Fruit fly (Drosophila melanogaster) whole organism, prepupa: ENCODE measurements around the gene galene.
A peak's percentile ranks its signal among the peaks of the same experiment; 100 is the strongest.

Experiments
- CG10631 ChIP-seq: fragments of 200-800 bp; sonication (Bioruptor generic); optimal IDR thresholded peaks from 2 replicates; lab custom pipeline; 2016; ENCODE audit warnings: missing biosample characterization, missing genetic modification characterization
- CG10669 ChIP-seq: fragments of 200-800 bp; sonication (Bioruptor generic); optimal IDR thresholded peaks from 3 replicates; lab custom pipeline; 2018; ENCODE audit warnings: missing biosample characterization, mild to moderate bottlenecking, missing genetic modification characterization, moderate library complexity
- CG11294 ChIP-seq: fragments of 200-800 bp; sonication (Bioruptor generic); IDR thresholded peaks from 2 replicates; pipeline ENCODE4 v1.3.6; 2022; ENCODE audit warnings: missing biosample characterization, missing genetic modification characterization
- CG11762 ChIP-seq: fragments of 200-800 bp; sonication (Bioruptor generic); optimal IDR thresholded peaks from 3 replicates; lab custom pipeline; 2016; ENCODE audit warnings: missing biosample characterization, missing genetic modification characterization; ENCODE audit not compliant: insufficient read depth
- CG11902 ChIP-seq: fragments of 200-800 bp; sonication (Bioruptor generic); optimal IDR thresholded peaks from 3 replicates; lab custom pipeline; 2016; ENCODE audit warnings: missing biosample characterization, missing genetic modification characterization
- CG15336 ChIP-seq: fragments of 200-800 bp; sonication (Bioruptor generic); IDR thresholded peaks from 2 replicates; pipeline ENCODE4 v1.3.6; 2022; ENCODE audit warnings: missing biosample characterization, missing genetic modification characterization
- CG1621 ChIP-seq: fragments of 200-800 bp; sonication (Bioruptor generic); optimal IDR thresholded peaks from 3 replicates; lab custom pipeline; 2018; ENCODE audit warnings: missing biosample characterization, mild to moderate bottlenecking, missing genetic modification characterization
- CG16779 ChIP-seq: fragments of 200-800 bp; sonication (Bioruptor generic); optimal IDR thresholded peaks from 3 replicates; lab custom pipeline; 2017; ENCODE audit warnings: missing biosample characterization, mild to moderate bottlenecking, missing genetic modification characterization
- CG31627 ChIP-seq: fragments of 200-800 bp; sonication (Bioruptor generic); optimal IDR thresholded peaks from 3 replicates; lab custom pipeline; 2016; ENCODE audit warnings: missing biosample characterization, missing genetic modification characterization
- CG32006 ChIP-seq: fragments of 200-800 bp; sonication (Bioruptor generic); optimal IDR thresholded peaks from 3 replicates; lab custom pipeline; 2017; ENCODE audit warnings: missing biosample characterization, mild to moderate bottlenecking, missing genetic modification characterization
- CG6276 ChIP-seq: fragments of 200-800 bp; sonication (Bioruptor generic); optimal IDR thresholded peaks from 2 replicates; lab custom pipeline; 2017; ENCODE audit warnings: missing biosample characterization, mild to moderate bottlenecking, missing genetic modification characterization
- CG6792 ChIP-seq: fragments of 200-800 bp; sonication (Bioruptor generic); optimal IDR thresholded peaks from 3 replicates; lab custom pipeline; 2016; ENCODE audit warnings: missing biosample characterization, missing genetic modification characterization
- CG6808 ChIP-seq: fragments of 200-800 bp; sonication (Bioruptor generic); optimal IDR thresholded peaks from 3 replicates; lab custom pipeline; 2017; ENCODE audit warnings: missing biosample characterization, missing genetic modification characterization, mild to moderate bottlenecking, moderate library complexity, missing genetic modification reagents
- CG6854 ChIP-seq: fragments of 200-800 bp; sonication (Bioruptor generic); optimal IDR thresholded peaks from 2 replicates; lab custom pipeline; 2017; ENCODE audit warnings: missing biosample characterization, mild to moderate bottlenecking, missing genetic modification characterization
- CG7368 ChIP-seq: fragments of 200-800 bp; sonication (Bioruptor generic); optimal IDR thresholded peaks from 3 replicates; lab custom pipeline; 2016; ENCODE audit warnings: missing biosample characterization, missing genetic modification characterization
- CG8319 ChIP-seq: fragments of 200-800 bp; sonication (Bioruptor generic); optimal IDR thresholded peaks from 3 replicates; lab custom pipeline; 2016; ENCODE audit warnings: missing biosample characterization, missing genetic modification characterization
- CG8632 ChIP-seq: fragments of 200-800 bp; sonication (Bioruptor generic); optimal IDR thresholded peaks from 3 replicates; lab custom pipeline; 2016; ENCODE audit warnings: missing biosample characterization, missing genetic modification characterization
- Eip75B ChIP-seq: fragments of 200-800 bp; sonication (Bioruptor generic); optimal IDR thresholded peaks from 3 replicates; lab custom pipeline; 2016; ENCODE audit warnings: missing biosample characterization, missing genetic modification characterization
- Eip78C ChIP-seq: fragments of 200-800 bp; sonication (Bioruptor generic); peaks from one replicate; lab custom pipeline; 2016; ENCODE audit warnings: missing biosample characterization, missing genetic modification characterization
- Eip93F ChIP-seq: fragments of 200-800 bp; sonication (Bioruptor generic); optimal IDR thresholded peaks from 2 replicates; lab custom pipeline; 2016; ENCODE audit warnings: missing biosample characterization, mild to moderate bottlenecking, missing genetic modification characterization
- Ets21C ChIP-seq: fragments of 200-800 bp; sonication (Bioruptor generic); optimal IDR thresholded peaks from 3 replicates; lab custom pipeline; 2016; ENCODE audit warnings: missing biosample characterization, missing genetic modification characterization
- Gug ChIP-seq: fragments of 200-800 bp; sonication (Bioruptor generic); IDR thresholded peaks from 2 replicates; pipeline ENCODE4 v1.3.6; 2022; ENCODE audit warnings: missing biosample characterization, missing genetic modification characterization
- Hr39 ChIP-seq: fragments of 200-800 bp; sonication (Bioruptor generic); optimal IDR thresholded peaks from 2 replicates; lab custom pipeline; 2016; ENCODE audit warnings: missing biosample characterization, missing genetic modification characterization
- Hr4 ChIP-seq: fragments of 200-800 bp; sonication (Bioruptor generic); optimal IDR thresholded peaks from 3 replicates; lab custom pipeline; 2016; ENCODE audit warnings: missing biosample characterization, missing genetic modification characterization
- Lpt ChIP-seq: fragments of 200-800 bp; sonication (Bioruptor generic); optimal IDR thresholded peaks from 3 replicates; lab custom pipeline; 2016; ENCODE audit warnings: missing biosample characterization, missing genetic modification characterization
- Met ChIP-seq: fragments of 200-800 bp; sonication (Bioruptor generic); optimal IDR thresholded peaks from 3 replicates; lab custom pipeline; 2016; ENCODE audit warnings: missing biosample characterization, missing genetic modification characterization
- OdsH ChIP-seq: fragments of 200-800 bp; sonication (Bioruptor generic); optimal IDR thresholded peaks from 3 replicates; lab custom pipeline; 2016; ENCODE audit warnings: missing biosample characterization, missing genetic modification characterization
- Smox ChIP-seq: fragments of 200-800 bp; sonication (Bioruptor generic); optimal IDR thresholded peaks from 3 replicates; lab custom pipeline; 2016; ENCODE audit warnings: missing biosample characterization, missing genetic modification characterization
- Sox102F ChIP-seq: fragments of 200-800 bp; sonication (Bioruptor generic); optimal IDR thresholded peaks from 2 replicates; lab custom pipeline; 2016; ENCODE audit warnings: missing biosample characterization, mild to moderate bottlenecking, missing genetic modification characterization
- Sox15 ChIP-seq: fragments of 200-800 bp; sonication (Bioruptor generic); optimal IDR thresholded peaks from 3 replicates; lab custom pipeline; 2016; ENCODE audit warnings: missing biosample characterization, missing genetic modification characterization
- achi ChIP-seq: fragments of 200-800 bp; sonication (Bioruptor generic); optimal IDR thresholded peaks from 3 replicates; lab custom pipeline; 2016; ENCODE audit warnings: missing biosample characterization, missing genetic modification characterization
- acj6 ChIP-seq: fragments of 200-800 bp; sonication (Bioruptor generic); optimal IDR thresholded peaks from 3 replicates; lab custom pipeline; 2016; ENCODE audit warnings: missing biosample characterization, missing genetic modification characterization
- cyc ChIP-seq: fragments of 200-800 bp; sonication (Bioruptor generic); optimal IDR thresholded peaks from 3 replicates; lab custom pipeline; 2016; ENCODE audit warnings: missing biosample characterization, missing genetic modification characterization
- dac ChIP-seq: fragments of 200-800 bp; sonication (Bioruptor generic); optimal IDR thresholded peaks from 2 replicates; lab custom pipeline; 2017; ENCODE audit warnings: missing biosample characterization, mild to moderate bottlenecking, missing genetic modification characterization
- dsx ChIP-seq: fragments of 200-800 bp; optimal IDR thresholded peaks from 3 replicates; lab custom pipeline; 2019; ENCODE audit warnings: missing biosample characterization, mild to moderate bottlenecking, missing genetic modification characterization, moderate library complexity; ENCODE audit not compliant: poor library complexity, severe bottlenecking
- eg ChIP-seq: fragments of 200-800 bp; sonication (Bioruptor generic); IDR thresholded peaks from 3 replicates; pipeline ENCODE4 v1.3.6; 2022; ENCODE audit warnings: missing biosample characterization, missing genetic modification characterization
- esn ChIP-seq: fragments of 200-800 bp; sonication (Bioruptor generic); optimal IDR thresholded peaks from 2 replicates; lab custom pipeline; 2016; ENCODE audit warnings: missing biosample characterization, mild to moderate bottlenecking, missing genetic modification characterization, moderate library complexity
- fd59A ChIP-seq: fragments of 200-800 bp; sonication (Bioruptor generic); optimal IDR thresholded peaks from 2 replicates; lab custom pipeline; 2017; ENCODE audit warnings: missing biosample characterization, mild to moderate bottlenecking, missing genetic modification characterization, missing genetic modification reagents
- fkh ChIP-seq: fragments of 200-800 bp; sonication (Bioruptor generic); optimal IDR thresholded peaks from 3 replicates; lab custom pipeline; 2017; ENCODE audit warnings: missing biosample characterization, mild to moderate bottlenecking, missing genetic modification characterization, moderate library complexity
- net ChIP-seq: fragments of 200-800 bp; sonication (Bioruptor generic); optimal IDR thresholded peaks from 3 replicates; lab custom pipeline; 2016; ENCODE audit warnings: missing biosample characterization, missing genetic modification characterization
- pdm3 ChIP-seq: fragments of 200-800 bp; sonication (Bioruptor generic); optimal IDR thresholded peaks from 3 replicates; lab custom pipeline; 2016; ENCODE audit warnings: missing biosample characterization, missing genetic modification characterization
- salr ChIP-seq, 2 experiments: fragments of 200-800 bp; sonication (Bioruptor generic); optimal IDR thresholded peaks; 3 replicates each; lab custom pipeline; 2016 to 2018; ENCODE audit warnings: missing biosample characterization in 2 of 2, missing genetic modification characterization in 2 of 2, mild to moderate bottlenecking in 1 of 2
- spab ChIP-seq: fragments of 200-800 bp; sonication (Bioruptor generic); optimal IDR thresholded peaks from 2 replicates; lab custom pipeline; 2017; ENCODE audit warnings: missing biosample characterization, mild to moderate bottlenecking, missing genetic modification characterization, missing genetic modification reagents
- ss ChIP-seq, 2 experiments: fragments of 200-800 bp; sonication (Bioruptor generic); optimal IDR thresholded peaks; 2 replicates in 1 of 2; 3 replicates in 1 of 2; lab custom pipeline; 2017 to 2018; ENCODE audit warnings: mild to moderate bottlenecking in 2 of 2, missing biosample characterization in 2 of 2, missing genetic modification characterization in 2 of 2, moderate library complexity in 1 of 2
- svp ChIP-seq: fragments of 200-800 bp; sonication (Bioruptor generic); peaks from one replicate; lab custom pipeline; 2016; ENCODE audit warnings: missing biosample characterization, missing genetic modification characterization
- topi ChIP-seq: fragments of 200-800 bp; sonication (Bioruptor generic); optimal IDR thresholded peaks from 3 replicates; lab custom pipeline; 2016; ENCODE audit warnings: missing biosample characterization, missing genetic modification characterization

The galene gene

DNA sequence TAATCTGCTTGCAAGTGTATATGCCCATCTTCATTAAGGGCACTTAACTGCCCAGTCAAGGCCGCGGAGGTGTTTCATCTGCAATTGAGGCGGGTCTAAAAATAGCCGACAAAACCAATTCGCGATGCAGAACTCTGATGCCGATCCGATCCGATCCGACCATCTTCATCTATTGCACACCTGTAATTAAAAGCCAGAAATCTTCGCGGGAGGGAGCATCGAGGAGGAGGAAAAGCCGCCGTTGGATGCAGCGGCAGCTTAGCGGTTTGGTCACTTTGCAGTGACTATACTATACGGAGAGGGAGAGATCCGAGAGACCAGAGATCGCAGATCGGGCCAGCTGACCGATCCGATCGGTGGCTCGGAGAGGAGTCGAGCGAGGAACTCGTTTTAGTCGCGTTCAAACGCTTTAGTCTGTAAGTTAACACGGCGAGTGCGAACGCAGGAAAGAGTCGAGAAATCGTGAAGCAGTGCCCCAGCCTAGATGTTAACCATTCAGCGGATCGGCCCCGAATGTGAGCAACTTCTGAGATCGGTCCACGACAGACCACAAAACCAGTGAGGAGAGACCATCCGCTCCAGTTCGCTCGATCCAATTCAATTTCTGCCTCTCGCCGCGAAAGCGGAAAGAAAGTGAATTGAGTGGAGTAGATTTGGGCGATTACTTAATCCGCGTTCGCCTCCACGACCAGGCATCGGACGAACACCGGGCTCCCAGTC is 20.7 kb downstream of the galene start, which contains the start of gene tfc (continued):
- TF ChIP-seq fkh (no peak), CG31627 (GFP tag; lab: Kevin White, UChicago) (no peak), Eip93F (GFP tag; lab: Kevin White, UChicago) (no peak), cyc (GFP tag; lab: Kevin White, UChicago) (no peak), CG6854 (GFP tag; lab: Kevin White, UChicago) (peak; percentile 64), Eip75B (GFP tag; lab: Kevin White, UChicago) (no peak), Hr4 (GFP tag; lab: Kevin White, UChicago) (no peak), Ets21C (no peak), CG8319 (GFP tag; lab: Kevin White, UChicago) (no peak)

DNA sequence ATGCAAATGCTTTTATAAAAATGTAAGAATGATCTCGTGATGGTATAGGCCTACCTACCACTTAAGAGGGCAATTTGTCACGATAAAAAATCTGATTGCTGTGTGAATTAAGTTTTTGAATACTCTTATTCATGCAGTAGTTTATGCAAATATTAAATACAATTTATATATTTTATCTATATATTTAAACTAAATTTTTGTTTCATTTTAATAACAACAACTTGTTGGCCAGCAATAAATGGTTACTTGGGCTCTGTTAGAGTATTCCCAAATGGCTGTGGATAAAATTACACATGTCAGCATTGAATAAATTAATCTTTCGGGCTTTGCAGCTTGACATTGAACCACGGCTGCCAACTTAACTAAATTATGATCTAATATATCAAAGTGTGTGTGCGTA is 23.0 kb downstream of the galene start:
- TF ChIP-seq acj6 (GFP tag; lab: Kevin White, UChicago) (no peak), Eip78C (no peak), Met (no peak), Sox102F (GFP tag; lab: Kevin White, UChicago) (no peak), CG6276 (GFP tag; lab: Kevin White, UChicago) (no peak), esn (GFP tag; lab: Kevin White, UChicago) (no peak), Smox (GFP tag; lab: Kevin White, UChicago) (no peak), CG7368 (no peak), topi (GFP tag; lab: Kevin White, UChicago) (no peak), Ets21C (no peak), Gug (GFP tag; lab: Robert Waterston, UW) (no peak), CG11762 (GFP tag; lab: Kevin White, UChicago) (no peak), OdsH (no peak), cyc (GFP tag; lab: Kevin White, UChicago) (no peak), CG6854 (GFP tag; lab: Kevin White, UChicago) (no peak), CG1621 (no peak), salr (GFP tag; optimal IDR thresholded peaks at IDR 0.05; lab: Kevin White, UChicago) (no peak), fd59A (no peak)

DNA sequence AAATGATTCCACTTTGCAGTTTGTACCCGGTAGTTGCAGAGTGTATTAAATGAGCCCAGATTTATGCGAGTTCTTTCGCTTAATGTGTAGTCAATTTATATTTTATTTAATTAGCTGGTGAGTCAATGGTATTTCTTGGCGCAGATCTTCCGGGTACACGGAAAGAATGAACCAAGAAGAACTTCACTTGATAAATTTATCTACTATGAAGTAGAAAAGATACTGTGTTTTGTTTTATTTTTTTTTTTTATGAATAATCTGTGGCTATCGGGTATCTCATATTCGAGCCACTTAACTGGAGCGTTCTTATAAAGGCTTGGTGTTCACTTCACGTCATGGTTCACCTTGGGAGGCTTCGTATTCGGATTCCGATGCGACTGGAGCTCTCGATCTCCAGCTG is 29.5 kb downstream of the galene start:
- TF ChIP-seq ss (GFP tag; optimal IDR thresholded peaks at IDR 0.05; lab: Kevin White, UChicago) (peak in 1 of 2 experiments; percentile 10), Eip75B (GFP tag; lab: Kevin White, UChicago) (peak; percentile 56), CG16779 (tag; lab: Kevin White, UChicago) (no peak), Hr39 (GFP tag; lab: Kevin White, UChicago) (peak; percentile 45), Ets21C (peak; percentile 15), CG32006 (GFP tag; lab: Kevin White, UChicago) (peak; percentile 32), Sox15 (GFP tag; lab: Kevin White, UChicago) (peak; percentile 1), pdm3 (GFP tag; lab: Kevin White, UChicago) (peak; percentile 36), CG8319 (GFP tag; lab: Kevin White, UChicago) (no peak), Sox102F (GFP tag; lab: Kevin White, UChicago) (peak; percentile 40), Smox (GFP tag; lab: Kevin White, UChicago) (peak; percentile 57), CG6792 (GFP tag; lab: Kevin White, UChicago) (peak; percentile 17), CG31627 (GFP tag; lab: Kevin White, UChicago) (peak; percentile 40), svp (GFP tag; lab: Kevin White, UChicago) (peak; percentile 89), Hr4 (GFP tag; lab: Kevin White, UChicago) (no peak), CG6808 (GFP tag; lab: Kevin White, UChicago) (no peak), Eip78C (peak; percentile 89), CG10631 (peak; percentile 56), achi (GFP tag; lab: Kevin White, UChicago) (peak; percentile 29), Lpt (no peak), CG8632 (GFP tag; lab: Kevin White, UChicago) (no peak), CG15336 (no peak), net (GFP tag; lab: Kevin White, UChicago) (no peak), CG11902 (GFP tag; lab: Kevin White, UChicago) (no peak), dsx (no peak), dac (no peak), Gug (GFP tag; lab: Robert Waterston, UW) (no peak), OdsH (peak; percentile 44), eg (GFP tag; lab: Robert Waterston, UW) (no peak), CG11294 (no peak), spab (GFP tag; lab: Kevin White, UChicago) (no peak), CG10669 (no peak), Eip93F (GFP tag; lab: Kevin White, UChicago) (no peak), CG6276 (GFP tag; lab: Kevin White, UChicago) (no peak)
